Fruit fly (Drosophila melanogaster) whole organism, embryonic: ENCODE results near the gene CG42536.

Experiments
- Aef1 ChIP-seq: fragments of 200-800 bp; sonication (Bioruptor generic); IDR thresholded peaks from 3 replicates; pipeline ENCODE4 v1.3.6; 2022; ENCODE audit warnings: missing biosample characterization, missing genetic modification characterization
- Antp ChIP-seq: fragments of 200-800 bp; sonication (Bioruptor generic); optimal IDR thresholded peaks from 3 replicates; lab custom pipeline; 2016; ENCODE audit warnings: missing biosample characterization, missing genetic modification characterization
- Blimp-1 ChIP-seq: fragments of 200-800 bp; sonication (Bioruptor generic); optimal IDR thresholded peaks from 3 replicates; lab custom pipeline; 2018; ENCODE audit warnings: missing biosample characterization, missing genetic modification characterization, mild to moderate bottlenecking, moderate library complexity, missing genetic modification reagents
- CG10431 ChIP-seq: fragments of 200-800 bp; sonication (Bioruptor generic); optimal IDR thresholded peaks from 3 replicates; lab custom pipeline; 2018; ENCODE audit warnings: missing biosample characterization, mild to moderate bottlenecking, missing genetic modification characterization
- CG10543 ChIP-seq: fragments of 200-800 bp; sonication (Bioruptor generic); optimal IDR thresholded peaks from 3 replicates; lab custom pipeline; 2017; ENCODE audit warnings: missing biosample characterization, mild to moderate bottlenecking, missing genetic modification characterization, moderate library complexity
- CG12104 ChIP-seq: fragments of 200-800 bp; sonication (Bioruptor generic); optimal IDR thresholded peaks from 3 replicates; lab custom pipeline; 2016; ENCODE audit warnings: missing biosample characterization, missing genetic modification characterization
- CG13287 ChIP-seq: fragments of 200-800 bp; sonication (Bioruptor generic); IDR thresholded peaks from 2 replicates; pipeline ENCODE4 v1.3.6; 2022; ENCODE audit warnings: missing biosample characterization, missing genetic modification characterization; ENCODE audit not compliant: partially characterized antibody
- CG13296 ChIP-seq: fragments of 200-800 bp; sonication (Bioruptor generic); optimal IDR thresholded peaks from 3 replicates; lab custom pipeline; 2018; ENCODE audit warnings: missing biosample characterization, mild to moderate bottlenecking, missing genetic modification characterization
- CG14441 ChIP-seq: fragments of 200-800 bp; sonication (Bioruptor generic); IDR thresholded peaks from 2 replicates; pipeline ENCODE4 v1.3.6; 2022; ENCODE audit warnings: missing biosample characterization, missing genetic modification characterization
- CG1603 ChIP-seq: fragments of 200-800 bp; sonication (Bioruptor generic); optimal IDR thresholded peaks from 2 replicates; lab custom pipeline; 2019; ENCODE audit warnings: missing biosample characterization, mild to moderate bottlenecking, missing genetic modification characterization, moderate library complexity
- CG17186 ChIP-seq: fragments of 200-800 bp; sonication (Bioruptor generic); optimal IDR thresholded peaks from 3 replicates; lab custom pipeline; 2017; ENCODE audit warnings: missing biosample characterization, missing genetic modification reagents, missing genetic modification characterization
- CG2116 ChIP-seq: fragments of 200-800 bp; sonication (Bioruptor generic); optimal IDR thresholded peaks from 3 replicates; lab custom pipeline; 2018; ENCODE audit warnings: missing biosample characterization, mild to moderate bottlenecking, missing genetic modification characterization
- CG2712 ChIP-seq: fragments of 200-800 bp; optimal IDR thresholded peaks from 3 replicates; lab custom pipeline; 2019; ENCODE audit warnings: missing biosample characterization, mild to moderate bottlenecking, missing genetic modification characterization, moderate library complexity
- CG33557 ChIP-seq: fragments of 200-800 bp; sonication (Bioruptor generic); optimal IDR thresholded peaks from 2 replicates; lab custom pipeline; 2019; ENCODE audit warnings: missing biosample characterization, mild to moderate bottlenecking, missing genetic modification characterization, moderate library complexity
- CG3838 ChIP-seq: fragments of 200-800 bp; sonication (Bioruptor generic); optimal IDR thresholded peaks from 3 replicates; lab custom pipeline; 2016; ENCODE audit warnings: missing biosample characterization, missing genetic modification characterization
- CG6254 ChIP-seq: fragments of 200-800 bp; sonication (Bioruptor generic); optimal IDR thresholded peaks from 3 replicates; lab custom pipeline; 2017; ENCODE audit warnings: mild to moderate bottlenecking, missing biosample characterization, missing genetic modification reagents, missing genetic modification characterization
- CG7745 ChIP-seq: fragments of 200-800 bp; sonication (Bioruptor generic); optimal IDR thresholded peaks from 2 replicates; lab custom pipeline; 2018; ENCODE audit warnings: missing biosample characterization, mild to moderate bottlenecking, missing genetic modification characterization, moderate library complexity
- CG8359 ChIP-seq: fragments of 200-800 bp; sonication (Bioruptor generic); optimal IDR thresholded peaks from 2 replicates; lab custom pipeline; 2017; ENCODE audit warnings: missing biosample characterization, mild to moderate bottlenecking, missing genetic modification characterization, borderline replicate concordance
- CG9215 ChIP-seq: fragments of 200-800 bp; sonication (Bioruptor generic); IDR thresholded peaks from 2 replicates; pipeline ENCODE4 v1.3.6; 2022; ENCODE audit warnings: missing biosample characterization, missing genetic modification characterization
- CG9609 ChIP-seq: fragments of 200-800 bp; sonication (Bioruptor generic); optimal IDR thresholded peaks from 3 replicates; lab custom pipeline; 2016; ENCODE audit warnings: missing biosample characterization, missing genetic modification characterization
- CG9797 ChIP-seq: fragments of 200-800 bp; sonication (Bioruptor generic); optimal IDR thresholded peaks from 3 replicates; lab custom pipeline; 2018; ENCODE audit warnings: missing biosample characterization, mild to moderate bottlenecking, missing genetic modification characterization
- HLH4C ChIP-seq: fragments of 200-800 bp; sonication (Bioruptor generic); IDR thresholded peaks from 3 replicates; pipeline ENCODE4 v1.3.6; 2022; ENCODE audit warnings: missing biosample characterization, missing genetic modification characterization; ENCODE audit not compliant: partially characterized antibody
- HmgD ChIP-seq: fragments of 200-800 bp; sonication (Bioruptor generic); optimal IDR thresholded peaks from 3 replicates; lab custom pipeline; 2016; ENCODE audit warnings: missing biosample characterization, missing genetic modification characterization
- HmgZ ChIP-seq: fragments of 200-800 bp; sonication (Bioruptor generic); optimal IDR thresholded peaks from 2 replicates; lab custom pipeline; 2018; ENCODE audit warnings: missing biosample characterization, mild to moderate bottlenecking, missing genetic modification characterization
- Hmr ChIP-seq: fragments of 200-800 bp; sonication (Bioruptor generic); optimal IDR thresholded peaks from 3 replicates; lab custom pipeline; 2017; ENCODE audit warnings: mild to moderate bottlenecking, missing biosample characterization, missing genetic modification reagents, missing genetic modification characterization
- Hr78 ChIP-seq, 2 experiments: fragments of 200-800 bp in 1 of 2; fragments of >200 bp in 1 of 2; sonication (Bioruptor generic) in 1 of 2; optimal IDR thresholded peaks; 2 replicates each; lab custom pipeline; 2017 to 2019; ENCODE audit warnings: missing biosample characterization in 2 of 2, missing genetic modification characterization in 2 of 2, mild to moderate bottlenecking in 1 of 2, moderate library complexity in 1 of 2
- MTF-1 ChIP-seq: fragments of 200-800 bp; sonication (Bioruptor generic); optimal IDR thresholded peaks from 2 replicates; lab custom pipeline; 2018; ENCODE audit warnings: missing biosample characterization, mild to moderate bottlenecking, missing genetic modification characterization, borderline replicate concordance
- NFAT ChIP-seq: fragments of 200-800 bp; sonication (Bioruptor generic); IDR thresholded peaks from 2 replicates; pipeline ENCODE4 v1.3.6; 2022; ENCODE audit warnings: missing biosample characterization, missing genetic modification characterization
- Trl ChIP-seq, 3 experiments: fragments of >200 bp in 2 of 3; fragments of 200-800 bp in 1 of 3; sonication (Bioruptor generic) in 1 of 3; optimal IDR thresholded peaks; 2 replicates in 1 of 3; 3 replicates in 2 of 3; lab custom pipeline; 2016 to 2017; ENCODE audit warnings: missing biosample characterization in 1 of 3, missing genetic modification characterization in 1 of 3
- bab2 ChIP-seq: fragments of 200-800 bp; sonication (Bioruptor generic); optimal IDR thresholded peaks from 2 replicates; lab custom pipeline; 2016; ENCODE audit warnings: missing biosample characterization, missing genetic modification characterization
- da ChIP-seq: fragments of 200-800 bp; sonication (Bioruptor generic); optimal IDR thresholded peaks from 2 replicates; lab custom pipeline; 2016; ENCODE audit warnings: missing biosample characterization, missing genetic modification characterization
- eve ChIP-seq, 2 experiments: fragments of >200 bp; optimal IDR thresholded peaks; 2 replicates each; lab custom pipeline; 2017; ENCODE audit warnings: missing biosample characterization in 2 of 2, missing genetic modification characterization in 2 of 2
- eyg ChIP-seq: fragments of 200-800 bp; sonication (Bioruptor generic); optimal IDR thresholded peaks from 3 replicates; lab custom pipeline; 2016; ENCODE audit warnings: missing biosample characterization, missing genetic modification characterization
- gce ChIP-seq: fragments of 200-800 bp; sonication (Bioruptor generic); IDR thresholded peaks from 3 replicates; pipeline ENCODE4 v1.3.6; 2022; ENCODE audit warnings: missing biosample characterization, missing genetic modification characterization
- gt ChIP-seq: fragments of 200-800 bp; sonication (Bioruptor generic); IDR thresholded peaks from 2 replicates; pipeline ENCODE4 v1.3.6; 2022; ENCODE audit warnings: missing biosample characterization, missing genetic modification characterization
- klu ChIP-seq: fragments of 200-800 bp; sonication (Bioruptor generic); IDR thresholded peaks from 2 replicates; pipeline ENCODE4 v1.3.6; 2022; ENCODE audit warnings: missing biosample characterization, missing genetic modification characterization
- lmd ChIP-seq: fragments of 200-800 bp; sonication (Bioruptor generic); IDR thresholded peaks from 2 replicates; pipeline ENCODE4 v1.3.6; 2022; ENCODE audit warnings: missing biosample characterization, missing genetic modification characterization
- pb ChIP-seq: fragments of 200-800 bp; sonication (Bioruptor generic); optimal IDR thresholded peaks from 3 replicates; lab custom pipeline; 2016; ENCODE audit warnings: missing biosample characterization, missing genetic modification characterization
- peb ChIP-seq: fragments of 200-800 bp; sonication (Bioruptor generic); IDR thresholded peaks from 2 replicates; pipeline ENCODE4 v1.3.6; 2022; ENCODE audit warnings: missing biosample characterization, missing genetic modification characterization
- psq ChIP-seq: fragments of 200-800 bp; sonication (Bioruptor generic); optimal IDR thresholded peaks from 2 replicates; lab custom pipeline; 2017; ENCODE audit warnings: missing biosample characterization, missing genetic modification characterization
- scrt ChIP-seq: fragments of 200-800 bp; sonication (Bioruptor generic); optimal IDR thresholded peaks from 2 replicates; lab custom pipeline; 2018; ENCODE audit warnings: missing biosample characterization, mild to moderate bottlenecking, missing genetic modification characterization, moderate library complexity
- slp2 ChIP-seq: fragments of 200-800 bp; sonication (Bioruptor generic); optimal IDR thresholded peaks from 2 replicates; lab custom pipeline; 2016; ENCODE audit warnings: missing biosample characterization, missing genetic modification characterization
- stc ChIP-seq: fragments of 200-800 bp; sonication (Bioruptor generic); IDR thresholded peaks from 2 replicates; pipeline ENCODE4 v1.3.6; 2022; ENCODE audit warnings: missing biosample characterization, missing genetic modification characterization
- tx ChIP-seq: fragments of 200-800 bp; sonication (Bioruptor generic); optimal IDR thresholded peaks from 2 replicates; lab custom pipeline; 2016; ENCODE audit warnings: missing biosample characterization, missing genetic modification characterization
- wek ChIP-seq: fragments of 200-800 bp; sonication (Bioruptor generic); optimal IDR thresholded peaks from 3 replicates; lab custom pipeline; 2018; ENCODE audit warnings: missing biosample characterization, mild to moderate bottlenecking, missing genetic modification characterization, moderate library complexity
- wor ChIP-seq: fragments of 200-800 bp; sonication (Bioruptor generic); IDR thresholded peaks from 2 replicates; pipeline ENCODE4 v1.3.6; 2022; ENCODE audit warnings: missing biosample characterization, missing genetic modification characterization
- z ChIP-seq: fragments of 200-800 bp; sonication (Bioruptor generic); IDR thresholded peaks from 3 replicates; pipeline ENCODE4 v1.3.6; 2022; ENCODE audit warnings: missing biosample characterization, missing genetic modification characterization
- zen2 ChIP-seq: fragments of 200-800 bp; sonication (Bioruptor generic); IDR thresholded peaks from 3 replicates; pipeline ENCODE4 v1.3.6; 2022; ENCODE audit warnings: missing biosample characterization, missing genetic modification characterization; ENCODE audit not compliant: partially characterized antibody

CG42536 gene

dm6 chr3L:10660744-10661589, 31.1 kb upstream of the CG42536 start, which contains the start of the genes CG32066 and CG8003 (continued):
- TF ChIP-seq z (GFP tag; lab: Robert Waterston, UW) (no peak), HmgD (GFP tag; lab: Kevin White, UChicago) (no peak), MTF-1 (GFP tag; lab: Kevin White, UChicago) (peak; percentile 65), Antp (no peak), slp2 (GFP tag; lab: Kevin White, UChicago) (peak; percentile 20), Trl (optimal IDR thresholded peaks at IDR 0.05; lab: Kevin White, UChicago) (no peak), Trl (GFP tag; optimal IDR thresholded peaks at IDR 0.05; lab: Kevin White, UChicago) (no peak), bab2 (GFP tag; lab: Kevin White, UChicago) (no peak), scrt (GFP tag; lab: Kevin White, UChicago) (peak; percentile 26), eve (GFP tag; optimal IDR thresholded peaks at IDR 0.05; lab: Kevin White, UChicago) (peak in 1 of 2 experiments; percentile 70), CG3838 (GFP tag; lab: Kevin White, UChicago) (no peak), CG13287 (GFP tag; lab: Robert Waterston, UW) (peak; percentile 90), Hr78 (GFP tag; optimal IDR thresholded peaks at IDR 0.05; lab: Kevin White, UChicago) (no peak), peb (GFP tag; lab: Robert Waterston, UW) (no peak), tx (no peak), CG10431 (no peak), psq (GFP tag; lab: Kevin White, UChicago) (no peak), NFAT (GFP tag; lab: Robert Waterston, UW) (peak; percentile 77), CG17186 (no peak), wor (GFP tag; lab: Robert Waterston, UW) (no peak), CG7745 (tag; lab: Kevin White, UChicago) (no peak), gt (GFP tag; lab: Robert Waterston, UW) (no peak), CG14441 (peak; percentile 31; the same call in 1 of the 2 replicates), HLH4C (GFP tag; lab: Robert Waterston, UW) (peak; percentile 67; the same call in 2 of the 3 replicates), pb (no peak), Aef1 (peak; percentile 65), Hmr (GFP tag; lab: Kevin White, UChicago) (peak; percentile 16), CG6254 (no peak), Blimp-1 (GFP tag; lab: Kevin White, UChicago) (no peak), gce (GFP tag; lab: Robert Waterston, UW) (no peak), CG8359 (GFP tag; lab: Kevin White, UChicago) (no peak), wek (GFP tag; lab: Kevin White, UChicago) (peak; percentile 1), zen2 (no peak; the same call in 2 of the 3 replicates), HmgZ (peak; percentile 24), stc (GFP tag; lab: Robert Waterston, UW) (no peak), CG2116 (peak; percentile 4), CG10543 (GFP tag; lab: Kevin White, UChicago) (peak; percentile 64), eyg (no peak), da (GFP tag; lab: Kevin White, UChicago) (no peak), klu (GFP tag; lab: Robert Waterston, UW) (no peak), CG9609 (no peak), CG9215 (GFP tag; lab: Robert Waterston, UW) (no peak), lmd (GFP tag; lab: Robert Waterston, UW) (no peak; the same call in 1 of the 2 replicates), CG2712 (tag; lab: Kevin White, UChicago) (peak; percentile 64), CG13296 (peak; percentile 34), CG1603 (tag; lab: Kevin White, UChicago) (peak; percentile 46), CG12104 (GFP tag; lab: Kevin White, UChicago) (no peak), CG33557 (GFP tag; lab: Kevin White, UChicago) (peak; percentile 19), CG9797 (peak; percentile 66)
